Worm (Caenorhabditis elegans): ENCODE results near the gene itm-2.

ce11 chrX:5447381-5447780 is 2.4 kb downstream of the itm-2 start:
- TF ChIP-seq nhr-232 (tag; optimal IDR thresholded peaks at IDR 0.05) (no peak), ama-1 (optimal IDR thresholded peaks at IDR 0.05) (no peak), ceh-30 (tag; optimal IDR thresholded peaks at IDR 0.05) (no peak), ceh-24 (tag; optimal IDR thresholded peaks at IDR 0.05) (no peak), pqm-1 (tag; optimal IDR thresholded peaks at IDR 0.05) (no peak), ceh-48 (tag; optimal IDR thresholded peaks at IDR 0.05) (no peak), ceh-9 (tag; optimal IDR thresholded peaks at IDR 0.05) (no peak), unc-42 (tag; optimal IDR thresholded peaks at IDR 0.05) (no peak), pros-1 (tag; optimal IDR thresholded peaks at IDR 0.05) (no peak)
